Worm (Caenorhabditis elegans): ENCODE data around the gene ZK637.4.
A peak's percentile ranks its signal among the peaks of the same experiment; 100 is the strongest.

ZK637.4 gene

DNA sequence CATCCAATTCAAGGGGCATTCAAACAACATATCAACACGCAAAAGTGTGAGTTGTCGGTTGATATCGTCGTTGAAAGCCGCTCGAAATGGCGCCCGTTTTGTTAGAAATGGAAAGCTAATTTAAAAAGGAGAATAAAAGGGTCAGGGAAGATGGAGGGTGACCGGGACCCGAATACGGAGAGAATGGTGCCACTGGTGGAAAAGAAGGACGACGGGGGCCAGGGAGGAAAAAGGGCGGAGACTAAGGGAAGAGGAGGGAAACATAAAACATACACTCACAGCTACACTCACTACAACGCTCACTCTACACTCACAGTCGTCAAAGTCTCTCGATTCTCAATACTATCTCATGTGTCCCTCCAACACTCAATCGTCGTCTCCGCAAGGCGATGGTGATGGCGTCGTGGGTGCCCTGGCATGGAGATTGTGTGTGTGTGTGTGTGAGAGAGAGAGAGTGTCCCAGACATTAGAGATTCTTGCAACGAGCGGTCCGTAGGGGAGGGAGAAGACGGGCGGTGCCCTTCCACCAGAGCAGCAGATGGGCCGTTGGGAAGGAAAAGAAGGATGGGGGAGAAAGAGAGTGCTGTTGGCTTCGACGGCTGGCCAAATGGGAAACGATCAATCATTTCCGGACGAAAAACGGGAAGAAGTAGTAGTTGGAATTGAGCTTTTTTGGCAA, 19.4 kb upstream of the ZK637.4 start:
- TF ChIP-seq fax-1 (tag; optimal IDR thresholded peaks at IDR 0.05), result no peak
- peak; percentile 74 for TF ChIP-seq ref-2 (tag; optimal IDR thresholded peaks at IDR 0.05)
- TF ChIP-seq ama-1 (optimal IDR thresholded peaks at IDR 0.05), result peak; percentile 70
- TF ChIP-seq sox-4 (tag; optimal IDR thresholded peaks at IDR 0.05), result no peak
- no peak for TF ChIP-seq ceh-19 (GFP tag; optimal IDR thresholded peaks at IDR 0.05)
- no peak for TF ChIP-seq ets-4 (tag; optimal IDR thresholded peaks at IDR 0.05)
- TF ChIP-seq pag-3 (tag; optimal IDR thresholded peaks at IDR 0.05; ENCODE audit: borderline replicate concordance), result no peak
- no peak for TF ChIP-seq eyg-1 (tag; optimal IDR thresholded peaks at IDR 0.05)
- TF ChIP-seq hlh-30 (tag; optimal IDR thresholded peaks at IDR 0.05; ENCODE audit: insufficient read depth), result peak; percentile 70
- TF ChIP-seq tbx-7 (tag; optimal IDR thresholded peaks at IDR 0.05), result peak; percentile 6
- peak; percentile 83 for TF ChIP-seq unc-42 (tag; optimal IDR thresholded peaks at IDR 0.05)
- no peak for TF ChIP-seq K02D7.2 (tag; optimal IDR thresholded peaks at IDR 0.05)
- TF ChIP-seq madf-2 (tag; optimal IDR thresholded peaks at IDR 0.05), result peak; percentile 17
- TF ChIP-seq ceh-22 (tag; optimal IDR thresholded peaks at IDR 0.05), result no peak
- TF ChIP-seq ahr-1 (tag; optimal IDR thresholded peaks at IDR 0.05), result no peak
- no peak for TF ChIP-seq ceh-24 (tag; optimal IDR thresholded peaks at IDR 0.05)
- TF ChIP-seq ztf-16 (tag; optimal IDR thresholded peaks at IDR 0.05), result peak; percentile 36
- no peak for TF ChIP-seq fkh-10 (GFP tag; optimal IDR thresholded peaks at IDR 0.05)
- TF ChIP-seq unc-86 (tag; optimal IDR thresholded peaks at IDR 0.05), result no peak
- no peak for TF ChIP-seq pha-4 (tag; optimal IDR thresholded peaks at IDR 0.05)
- peak; percentile 51 for TF ChIP-seq fkh-6 (tag; optimal IDR thresholded peaks at IDR 0.05)
- TF ChIP-seq Y22D7AL.16 (tag; optimal IDR thresholded peaks at IDR 0.05), result no peak
- TF ChIP-seq ceh-9 (tag; optimal IDR thresholded peaks at IDR 0.05), result no peak
- no peak for TF ChIP-seq hlh-13 (GFP tag; optimal IDR thresholded peaks at IDR 0.05)
- TF ChIP-seq ceh-48 (tag; optimal IDR thresholded peaks at IDR 0.05), result no peak
- TF ChIP-seq pax-1 (tag; optimal IDR thresholded peaks at IDR 0.05), result no peak
- TF ChIP-seq pros-1 (tag; optimal IDR thresholded peaks at IDR 0.05), result peak; percentile 85
- no peak for TF ChIP-seq npax-4 (tag; optimal IDR thresholded peaks at IDR 0.05)
- TF ChIP-seq ceh-6 (GFP tag; optimal IDR thresholded peaks at IDR 0.05), result peak; percentile 28
- TF ChIP-seq ceh-18 (tag; optimal IDR thresholded peaks at IDR 0.05), result peak; percentile 95
- no peak for TF ChIP-seq ceh-30 (tag; optimal IDR thresholded peaks at IDR 0.05)
- peak; percentile 80 for TF ChIP-seq ceh-34 (tag; optimal IDR thresholded peaks at IDR 0.05)
- TF ChIP-seq ceh-14 (tag; optimal IDR thresholded peaks at IDR 0.05), result peak; percentile 75
- peak; percentile 7 for TF ChIP-seq nhr-232 (tag; optimal IDR thresholded peaks at IDR 0.05)
- no peak for TF ChIP-seq C38D4.7 (GFP tag; optimal IDR thresholded peaks at IDR 0.05)
- peak; percentile 70 for TF ChIP-seq sdc-2 (tag; optimal IDR thresholded peaks at IDR 0.05)
- TF ChIP-seq hlh-8 (tag; optimal IDR thresholded peaks at IDR 0.05), result peak; percentile 75
- peak; percentile 89 for TF ChIP-seq unc-55 (GFP tag; optimal IDR thresholded peaks at IDR 0.05)
- TF ChIP-seq pat-9 (tag; optimal IDR thresholded peaks at IDR 0.05), result peak; percentile 64
- peak; percentile 94 for TF ChIP-seq nfya-1 (tag; optimal IDR thresholded peaks at IDR 0.05)
- no peak for TF ChIP-seq K09A11.1 (tag; optimal IDR thresholded peaks at IDR 0.05; ENCODE audit: insufficient read depth)
- TF ChIP-seq elt-2 (tag; optimal IDR thresholded peaks at IDR 0.05), result no peak
- peak; percentile 75 for TF ChIP-seq C08G9.2 (tag; optimal IDR thresholded peaks at IDR 0.05)
- TF ChIP-seq odd-2 (tag; optimal IDR thresholded peaks at IDR 0.05), result no peak
- TF ChIP-seq nhr-11 (tag; optimal IDR thresholded peaks at IDR 0.05), result no peak
- TF ChIP-seq sox-2 (GFP tag; IDR thresholded peaks at IDR 0.05), result no peak
- TF ChIP-seq hlh-15 (tag; optimal IDR thresholded peaks at IDR 0.05), result no peak
- no peak for TF ChIP-seq F13H6.1 (tag; optimal IDR thresholded peaks at IDR 0.05)
- no peak for TF ChIP-seq zip-5 (tag; optimal IDR thresholded peaks at IDR 0.05)
- TF ChIP-seq T23F11.4 (GFP tag; optimal IDR thresholded peaks at IDR 0.05), result peak; percentile 63
- no peak for TF ChIP-seq dve-1 (tag; optimal IDR thresholded peaks at IDR 0.05)
- TF ChIP-seq pqm-1 (tag; optimal IDR thresholded peaks at IDR 0.05), result peak; percentile 14
- TF ChIP-seq tbx-2 (tag; optimal IDR thresholded peaks at IDR 0.05), result peak; percentile 90
